Worm (Caenorhabditis elegans): ENCODE results near the gene sfxn-5.
A peak's percentile ranks its signal among the peaks of the same experiment; 100 is the strongest.

sfxn-5 gene

ce11 chrII:8128273-8129039, 23.6 kb upstream of the sfxn-5 start (continued):
- TF ChIP-seq nhr-12 (tag; optimal IDR thresholded peaks at IDR 0.05) (no peak), unc-30 (tag; optimal IDR thresholded peaks at IDR 0.05) (no peak), xbp-1 (tag; optimal IDR thresholded peaks at IDR 0.05) (peak; percentile 72), ceh-88 (GFP tag; IDR thresholded peaks at IDR 0.05) (no peak; the same call in 1 of the 2 replicates), unc-130 (tag; optimal IDR thresholded peaks at IDR 0.05) (peak; percentile 90), lin-39 (tag; optimal IDR thresholded peaks at IDR 0.05) (peak; percentile 56), zip-4 (GFP tag; optimal IDR thresholded peaks at IDR 0.05) (no peak), nhr-85 (tag) (peak; percentile 92), skn-1 (tag; optimal IDR thresholded peaks at IDR 0.05) (peak; percentile 43), nhr-19 (GFP tag; conservative IDR thresholded peaks at IDR 0.05) (peak; percentile 76), snpc-4 (tag; optimal IDR thresholded peaks at IDR 0.05) (no peak), rnt-1 (tag; optimal IDR thresholded peaks at IDR 0.05) (peak; percentile 78), blmp-1 (tag; optimal IDR thresholded peaks at IDR 0.05) (peak; percentile 55), lin-14 (GFP tag; optimal IDR thresholded peaks at IDR 0.05) (peak; percentile 82), elt-3 (tag; optimal IDR thresholded peaks at IDR 0.05) (peak in 5 of 6 experiments; percentile 9 to 77 (median 50)), ceh-63 (GFP tag; optimal IDR thresholded peaks at IDR 0.05) (no peak), pqm-1 (tag; optimal IDR thresholded peaks at IDR 0.05) (no peak), C16A3.4 (tag; optimal IDR thresholded peaks at IDR 0.05) (peak; percentile 29), isw-1 (GFP tag; IDR thresholded peaks at IDR 0.05) (no peak), tlp-1 (tag; optimal IDR thresholded peaks at IDR 0.05) (no peak), egl-13 (tag; optimal IDR thresholded peaks at IDR 0.05) (peak; percentile 46), unc-98 (GFP tag; IDR thresholded peaks at IDR 0.05) (no peak), lsy-2 (tag; optimal IDR thresholded peaks at IDR 0.05) (peak; percentile 69 to 76), snu-23 (GFP tag; optimal IDR thresholded peaks at IDR 0.05) (peak; percentile 87), ets-5 (GFP tag; IDR thresholded peaks at IDR 0.05) (no peak), nhr-11 (tag; optimal IDR thresholded peaks at IDR 0.05) (peak; percentile 30), tbx-2 (tag; optimal IDR thresholded peaks at IDR 0.05) (peak; percentile 50), irx-1 (tag; optimal IDR thresholded peaks at IDR 0.05) (peak; percentile 30), sptf-1 (tag; optimal IDR thresholded peaks at IDR 0.05) (no peak), swsn-7 (tag; optimal IDR thresholded peaks at IDR 0.05) (peak; percentile 27), dsc-1 (tag; optimal IDR thresholded peaks at IDR 0.05) (peak; percentile 15), nhr-20 (tag; optimal IDR thresholded peaks at IDR 0.05) (peak; percentile 92), efl-3 (GFP tag; optimal IDR thresholded peaks at IDR 0.05) (no peak), F16B12.6 (tag; optimal IDR thresholded peaks at IDR 0.05) (peak; percentile 11), jun-1 (tag; optimal IDR thresholded peaks at IDR 0.05) (no peak), nhr-71 (tag; optimal IDR thresholded peaks at IDR 0.05) (peak; percentile 93), vab-15 (tag; optimal IDR thresholded peaks at IDR 0.05) (no peak), efl-1 (optimal IDR thresholded peaks at IDR 0.05) (peak; percentile 6 to 33), efl-1 (GFP tag; optimal IDR thresholded peaks at IDR 0.05 in 1 of 2) (peak; percentile 12 to 58), hpl-2 (GFP tag; optimal IDR thresholded peaks at IDR 0.05) (no peak), mep-1 (tag; optimal IDR thresholded peaks at IDR 0.05) (peak; percentile 21), lin-13 (GFP tag; optimal IDR thresholded peaks at IDR 0.05) (no peak), lin-15B (tag; optimal IDR thresholded peaks at IDR 0.05) (peak; percentile 14), dpl-1 (GFP tag; optimal IDR thresholded peaks at IDR 0.05) (peak; percentile 0 to 53 (median 17)), ceh-82 (tag; optimal IDR thresholded peaks at IDR 0.05) (peak in 2 of 3 experiments; percentile 39 to 41), pax-3 (tag; optimal IDR thresholded peaks at IDR 0.05) (peak; percentile 14), grh-1 (GFP tag; IDR thresholded peaks at IDR 0.05) (peak; percentile 70), zag-1 (tag; optimal IDR thresholded peaks at IDR 0.05) (no peak), elt-2 (tag; optimal IDR thresholded peaks at IDR 0.05) (peak; percentile 17), fkh-8 (tag; optimal IDR thresholded peaks at IDR 0.05) (peak; percentile 15), Y116A8C.19 (tag; optimal IDR thresholded peaks at IDR 0.05; ENCODE audit: borderline replicate concordance) (no peak), pag-3 (tag; optimal IDR thresholded peaks at IDR 0.05; ENCODE audit: borderline replicate concordance, insufficient read depth) (peak; percentile 81)

Data from whole organism, L1 larva.